Worm (Caenorhabditis elegans): Measurements from ENCODE around the gene K09B11.5.

DNA sequence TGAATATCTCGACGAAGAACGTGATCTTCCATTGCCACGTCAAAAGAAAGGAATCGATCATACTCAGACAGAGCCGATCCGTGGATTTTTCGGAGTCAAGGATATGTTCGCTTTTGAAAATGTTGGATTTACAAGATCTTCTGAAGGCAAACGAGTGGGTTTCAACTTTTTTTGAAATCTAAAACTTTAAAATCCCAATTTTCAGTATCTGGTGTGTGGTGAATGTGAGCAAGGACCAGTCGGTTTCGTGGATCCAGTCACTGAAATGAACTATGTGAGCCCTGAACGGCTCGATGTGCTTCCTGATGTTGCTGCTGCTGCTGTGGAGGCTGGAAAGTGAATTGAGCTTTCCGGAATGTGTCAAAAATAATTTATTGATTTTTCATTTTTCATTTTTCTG, 46.9 kb downstream of the K09B11.5 start, which contains the start of gene lsm-3:
- TF ChIP-seq him-1 (tag; optimal IDR thresholded peaks at IDR 0.05), result no peak
- no peak for TF ChIP-seq dao-5 (tag; optimal IDR thresholded peaks at IDR 0.05)
- TF ChIP-seq W03F9.2 (tag; optimal IDR thresholded peaks at IDR 0.05), result no peak
